Worm (Caenorhabditis elegans) whole organism, midembryonic: ENCODE measurements around the gene irld-6.

Source experiments
- T22C8.4 ChIP-seq: fragments of 200-800 bp; sonication (Bioruptor generic); IDR thresholded peaks from 2 replicates; pipeline ENCODE4 v1.3.6; 2022; ENCODE audit warnings: missing genetic modification characterization, missing compliant biosample characterization
- cog-1 ChIP-seq: sonication (generic microtip); optimal IDR thresholded peaks from 2 replicates; lab custom pipeline; 2016; ENCODE audit warnings: missing genetic modification characterization, missing compliant biosample characterization
- flt-1 ChIP-seq: fragments of 200-800 bp; sonication (Bioruptor generic); IDR thresholded peaks from 2 replicates; pipeline ENCODE4 v1.3.6; 2022; ENCODE audit warnings: missing genetic modification characterization, missing compliant biosample characterization
- klf-2 ChIP-seq: fragments of 200-800 bp; sonication (Bioruptor generic); conservative IDR thresholded peaks from 2 replicates; pipeline ENCODE4 v1.3.6; 2022; ENCODE audit warnings: missing genetic modification reagents, missing genetic modification characterization, missing compliant biosample characterization
- med-1 ChIP-seq: sonication (generic microtip); optimal IDR thresholded peaks from 2 replicates; lab custom pipeline; 2017; ENCODE audit warnings: missing genetic modification characterization, mild to moderate bottlenecking, missing compliant biosample characterization, antibody characterized with exemption, missing genetic modification reagents; ENCODE audit not compliant: insufficient read depth
- ref-1 ChIP-seq: fragments of 200-800 bp; sonication (Bioruptor generic); conservative IDR thresholded peaks from 2 replicates; pipeline ENCODE4 v1.3.6; 2022; ENCODE audit warnings: missing genetic modification reagents, missing genetic modification characterization, missing compliant biosample characterization
- tab-1 ChIP-seq: fragments of 200-800 bp; sonication (Bioruptor generic); IDR thresholded peaks from 2 replicates; pipeline ENCODE4 v1.3.6; 2022; ENCODE audit warnings: missing genetic modification characterization, missing compliant biosample characterization
- ztf-23 ChIP-seq: fragments of 200-800 bp; sonication (Bioruptor generic); IDR thresholded peaks from 2 replicates; pipeline ENCODE4 v1.3.6; 2022; ENCODE audit warnings: missing genetic modification reagents, missing genetic modification characterization, missing compliant biosample characterization
- ztf-29 ChIP-seq: fragments of 200-800 bp; sonication (Bioruptor generic); IDR thresholded peaks from 2 replicates; pipeline ENCODE4 v1.3.6; 2022; ENCODE audit warnings: missing genetic modification reagents, missing genetic modification characterization, missing compliant biosample characterization

Gene irld-6

ce11 chrV:10731989-10732472, 24.6 kb downstream of the irld-6 start, which contains the start of gene T28B11.1:
Gene T28B11.1, minus strand, starts transcription at chrV:10732422.
- TF ChIP-seq flt-1 (GFP tag; lab: Robert Waterston, UW) (no peak), T22C8.4 (no peak), tab-1 (GFP tag; lab: Robert Waterston, UW) (no peak), ztf-29 (GFP tag; lab: Robert Waterston, UW) (no peak), klf-2 (GFP tag; lab: Robert Waterston, UW) (no peak), med-1 (GFP tag; lab: Kevin White, UChicago) (no peak)

DNA sequence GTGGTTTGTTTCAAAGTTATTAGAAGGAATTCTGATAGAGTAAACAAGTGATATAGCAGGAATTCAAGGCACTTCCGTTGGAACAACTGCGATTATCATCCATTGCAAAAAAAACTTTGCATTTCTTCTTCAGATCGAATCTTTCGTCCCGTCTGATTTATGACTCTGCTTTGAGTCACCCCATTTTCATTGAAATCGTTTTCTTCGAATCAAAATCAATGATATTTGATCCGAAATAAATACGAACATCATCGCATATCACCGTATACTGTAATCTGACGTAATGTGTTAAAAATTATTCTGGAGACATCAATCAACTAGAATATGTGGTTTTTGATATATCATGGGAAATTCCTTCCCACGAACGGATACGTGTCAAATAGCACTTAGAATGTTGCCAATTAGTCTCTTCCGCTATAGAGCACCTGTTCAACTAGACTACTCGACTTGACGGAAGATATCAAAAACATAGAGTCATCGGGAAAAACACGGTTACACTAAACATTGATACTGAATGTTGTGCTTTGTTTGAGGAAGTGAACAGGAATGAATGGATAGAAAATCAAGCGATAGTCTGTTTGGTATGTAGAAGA, 25.7 kb downstream of the irld-6 start:
- no peak for TF ChIP-seq tab-1 (GFP tag; lab: Robert Waterston, UW)
- no peak for TF ChIP-seq ztf-29 (GFP tag; lab: Robert Waterston, UW)
- TF ChIP-seq ref-1, result no peak
- no peak for TF ChIP-seq cog-1 (tag; lab: Kevin White, UChicago)

DNA sequence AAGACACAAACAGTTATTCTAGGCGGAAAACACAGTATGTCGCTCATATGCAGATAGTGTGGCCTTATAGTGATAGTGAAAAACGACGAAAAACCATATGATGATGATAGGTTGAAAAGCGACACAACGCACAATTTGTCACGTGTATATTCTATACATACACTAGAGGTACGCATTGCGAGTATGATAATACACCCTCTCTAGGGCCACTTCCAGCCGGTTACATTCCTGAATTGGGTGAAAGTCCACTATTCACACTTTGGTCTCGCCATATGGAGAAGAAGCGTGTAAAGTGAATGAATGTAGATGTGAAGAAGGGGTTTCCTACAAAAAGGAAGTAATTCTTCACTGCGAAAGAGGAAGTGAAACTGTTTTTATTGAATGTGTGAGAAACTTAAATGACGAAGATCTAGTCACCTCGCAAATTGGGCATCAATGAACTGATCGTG, 27.1 kb downstream of the irld-6 start:
- no peak for TF ChIP-seq klf-2 (GFP tag; lab: Robert Waterston, UW)
- no peak for TF ChIP-seq flt-1 (GFP tag; lab: Robert Waterston, UW)
- no peak for TF ChIP-seq ztf-29 (GFP tag; lab: Robert Waterston, UW)
- no peak for TF ChIP-seq T22C8.4
- no peak for TF ChIP-seq med-1 (GFP tag; lab: Kevin White, UChicago)
- TF ChIP-seq ref-1, result no peak
- TF ChIP-seq tab-1 (GFP tag; lab: Robert Waterston, UW), result no peak
- TF ChIP-seq cog-1 (tag; lab: Kevin White, UChicago), result no peak
- no peak for TF ChIP-seq ztf-23 (GFP tag; lab: Robert Waterston, UW)

DNA sequence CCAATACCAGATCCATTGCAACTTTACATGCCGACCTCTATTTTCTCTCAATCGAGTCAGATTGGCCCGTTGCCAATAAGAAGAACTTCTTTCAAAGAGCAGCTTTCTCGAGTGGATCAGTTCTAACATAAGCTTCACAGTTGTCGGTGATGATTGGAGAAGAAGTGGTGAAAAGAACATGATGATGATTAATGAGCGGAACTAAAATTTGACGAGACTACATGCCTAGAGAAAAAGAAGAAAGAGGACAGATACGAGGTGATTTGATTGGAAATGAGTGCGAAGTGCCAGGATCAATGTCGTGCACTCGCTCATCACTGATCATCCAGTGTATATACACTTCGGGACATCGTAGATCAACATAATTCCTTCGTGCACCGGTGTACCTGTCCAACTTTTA, 28.9 kb downstream of the irld-6 start:
- TF ChIP-seq cog-1 (tag; lab: Kevin White, UChicago) (no peak), klf-2 (GFP tag; lab: Robert Waterston, UW) (no peak), med-1 (GFP tag; lab: Kevin White, UChicago) (no peak), ztf-23 (GFP tag; lab: Robert Waterston, UW) (no peak), ref-1 (no peak), flt-1 (GFP tag; lab: Robert Waterston, UW) (no peak), tab-1 (GFP tag; lab: Robert Waterston, UW) (no peak), T22C8.4 (no peak), ztf-29 (GFP tag; lab: Robert Waterston, UW) (no peak)

- no peak for TF ChIP-seq ref-1
- no peak for TF ChIP-seq tab-1 (GFP tag; lab: Robert Waterston, UW)
These were observed 29.9 kb downstream of the irld-6 start for ce11 chrV:10726691-10727090.

DNA sequence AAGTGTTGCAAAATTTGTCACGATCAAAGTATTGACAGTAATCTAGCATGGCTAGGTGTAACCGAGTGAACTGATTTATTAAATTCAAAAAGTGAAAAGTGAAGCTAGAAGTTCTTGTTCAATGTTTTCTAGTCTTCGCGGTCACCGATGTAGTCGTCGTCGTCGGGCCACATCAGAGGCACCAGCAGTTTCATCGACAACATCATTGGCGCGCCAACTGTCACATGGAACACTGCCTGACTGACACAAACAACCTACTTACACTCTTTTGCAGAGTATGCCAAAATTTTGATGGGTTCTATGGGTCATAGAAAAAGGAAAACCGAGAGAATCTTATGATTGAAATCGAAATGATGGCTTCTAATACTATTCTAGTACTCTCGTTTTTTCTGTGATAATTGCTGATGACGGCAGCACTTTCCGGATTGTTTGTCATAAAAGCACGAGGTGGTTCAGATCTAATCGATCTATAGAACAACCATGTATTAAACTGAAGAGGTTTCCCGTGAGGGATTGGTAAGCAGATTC, 31.1 kb downstream of the irld-6 start:
- TF ChIP-seq ref-1 (no peak), klf-2 (GFP tag; lab: Robert Waterston, UW) (no peak), ztf-23 (GFP tag; lab: Robert Waterston, UW) (no peak), cog-1 (tag; lab: Kevin White, UChicago) (no peak), med-1 (GFP tag; lab: Kevin White, UChicago) (no peak), flt-1 (GFP tag; lab: Robert Waterston, UW) (no peak), T22C8.4 (no peak), ztf-29 (GFP tag; lab: Robert Waterston, UW) (no peak), tab-1 (GFP tag; lab: Robert Waterston, UW) (no peak)

ce11 chrV:10724472-10724871, 32.1 kb downstream of the irld-6 start:
- TF ChIP-seq med-1 (GFP tag; lab: Kevin White, UChicago), result no peak
- TF ChIP-seq flt-1 (GFP tag; lab: Robert Waterston, UW), result no peak
- no peak for TF ChIP-seq T22C8.4
- TF ChIP-seq cog-1 (tag; lab: Kevin White, UChicago), result no peak
- TF ChIP-seq ref-1, result no peak
- TF ChIP-seq tab-1 (GFP tag; lab: Robert Waterston, UW), result no peak
- no peak for TF ChIP-seq ztf-29 (GFP tag; lab: Robert Waterston, UW)
- no peak for TF ChIP-seq klf-2 (GFP tag; lab: Robert Waterston, UW)
- no peak for TF ChIP-seq ztf-23 (GFP tag; lab: Robert Waterston, UW)

DNA sequence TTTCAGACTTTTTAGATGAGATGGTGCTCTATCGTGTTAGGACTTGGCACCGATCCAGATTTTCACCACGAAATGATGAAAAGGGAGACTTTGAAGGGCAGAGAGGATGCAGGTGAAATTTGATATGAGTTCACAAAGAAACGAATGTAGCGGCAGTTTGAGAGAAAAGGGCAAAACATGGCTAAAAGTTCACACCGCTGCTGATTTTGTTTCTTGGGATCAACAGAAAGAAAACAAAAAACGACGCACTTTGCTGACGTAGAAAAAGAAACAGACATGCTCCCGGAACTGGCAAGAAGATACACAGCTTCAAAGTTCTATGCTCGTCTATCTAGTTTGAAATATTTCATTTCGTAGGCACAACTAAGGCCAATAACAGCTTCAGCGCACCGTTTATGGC, 33.0 kb downstream of the irld-6 start:
- no peak for TF ChIP-seq ztf-29 (GFP tag; lab: Robert Waterston, UW)
- no peak for TF ChIP-seq ref-1
- TF ChIP-seq med-1 (GFP tag; lab: Kevin White, UChicago), result no peak
- no peak for TF ChIP-seq klf-2 (GFP tag; lab: Robert Waterston, UW)
- no peak for TF ChIP-seq tab-1 (GFP tag; lab: Robert Waterston, UW)
- no peak for TF ChIP-seq T22C8.4
- TF ChIP-seq ztf-23 (GFP tag; lab: Robert Waterston, UW), result no peak
- TF ChIP-seq cog-1 (tag; lab: Kevin White, UChicago), result no peak
- no peak for TF ChIP-seq flt-1 (GFP tag; lab: Robert Waterston, UW)

DNA sequence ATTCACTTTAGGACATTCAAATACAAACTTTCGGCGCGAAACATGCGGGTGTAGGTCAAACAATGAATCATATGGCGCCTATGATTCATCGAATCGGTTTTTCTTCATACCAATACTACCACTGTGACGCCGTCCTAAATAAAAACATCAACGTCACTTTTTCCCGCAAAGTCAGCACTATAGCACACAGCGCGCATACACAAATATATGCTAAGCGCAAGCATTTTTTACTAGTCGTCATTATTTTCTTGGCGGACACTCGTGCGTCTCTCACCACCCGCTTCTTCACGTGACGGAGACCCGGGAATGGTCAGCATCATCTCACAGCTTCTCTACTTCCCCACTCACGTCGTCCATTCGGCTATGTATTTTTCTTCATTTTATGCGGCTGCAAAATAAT, 33.4 kb downstream of the irld-6 start:
- TF ChIP-seq med-1 (GFP tag; lab: Kevin White, UChicago), result no peak
- no peak for TF ChIP-seq cog-1 (tag; lab: Kevin White, UChicago)
- TF ChIP-seq tab-1 (GFP tag; lab: Robert Waterston, UW), result no peak
- TF ChIP-seq T22C8.4, result no peak
- no peak for TF ChIP-seq flt-1 (GFP tag; lab: Robert Waterston, UW)
- no peak for TF ChIP-seq ref-1
- no peak for TF ChIP-seq klf-2 (GFP tag; lab: Robert Waterston, UW)
- no peak for TF ChIP-seq ztf-29 (GFP tag; lab: Robert Waterston, UW)
- no peak for TF ChIP-seq ztf-23 (GFP tag; lab: Robert Waterston, UW)
